Fruit fly (Drosophila melanogaster) whole organism, embryonic: Measurements from ENCODE around the gene Muc68D.
A peak's percentile ranks its signal among the peaks of the same experiment; 100 is the strongest.

ENCODE experiments used
- Ada2b ChIP-seq: fragments of 200-800 bp; sonication (Bioruptor generic); IDR thresholded peaks from 2 replicates; pipeline ENCODE4 v1.3.6; 2022; ENCODE audit warnings: missing biosample characterization, missing genetic modification characterization
- BEAF-32 ChIP-seq: fragments of 200-800 bp; sonication (Bioruptor generic); optimal IDR thresholded peaks from 3 replicates; lab custom pipeline; 2017; ENCODE audit warnings: missing biosample characterization, missing genetic modification characterization, mild to moderate bottlenecking, moderate library complexity, missing genetic modification reagents
- CG11560 ChIP-seq: fragments of 200-800 bp; sonication (Bioruptor generic); IDR thresholded peaks from 3 replicates; pipeline ENCODE4 v1.3.6; 2022; ENCODE audit warnings: missing biosample characterization, missing genetic modification characterization
- CG13287 ChIP-seq: fragments of 200-800 bp; sonication (Bioruptor generic); IDR thresholded peaks from 2 replicates; pipeline ENCODE4 v1.3.6; 2022; ENCODE audit warnings: missing biosample characterization, missing genetic modification characterization; ENCODE audit not compliant: partially characterized antibody
- CG14860 ChIP-seq: fragments of 200-800 bp; sonication (Bioruptor generic); IDR thresholded peaks from 3 replicates; pipeline ENCODE4 v1.3.6; 2022; ENCODE audit warnings: missing biosample characterization, missing genetic modification characterization; ENCODE audit not compliant: partially characterized antibody
- CG15073 ChIP-seq: fragments of 200-800 bp; sonication (Bioruptor generic); optimal IDR thresholded peaks from 2 replicates; lab custom pipeline; 2016; ENCODE audit warnings: missing biosample characterization, missing genetic modification characterization
- CG15601 ChIP-seq: fragments of 200-800 bp; sonication (Bioruptor generic); optimal IDR thresholded peaks from 3 replicates; lab custom pipeline; 2019; ENCODE audit warnings: missing biosample characterization, mild to moderate bottlenecking, missing genetic modification characterization, moderate library complexity
- CG16813 ChIP-seq: fragments of 200-800 bp; sonication (Bioruptor generic); IDR thresholded peaks from 3 replicates; pipeline ENCODE4 v1.3.6; 2022; ENCODE audit warnings: missing biosample characterization, missing genetic modification characterization; ENCODE audit not compliant: partially characterized antibody
- CG17802 ChIP-seq: fragments of 200-800 bp; sonication (Bioruptor generic); optimal IDR thresholded peaks from 2 replicates; lab custom pipeline; 2018; ENCODE audit warnings: missing biosample characterization, mild to moderate bottlenecking, missing genetic modification characterization, moderate library complexity
- CG2889 ChIP-seq: fragments of 200-800 bp; sonication (Bioruptor generic); IDR thresholded peaks from 3 replicates; pipeline ENCODE4 v1.3.6; 2022; ENCODE audit warnings: missing biosample characterization, missing genetic modification characterization
- CG31224 ChIP-seq: fragments of 200-800 bp; sonication (Bioruptor generic); IDR thresholded peaks from 2 replicates; pipeline ENCODE4 v1.3.6; 2022; ENCODE audit warnings: missing biosample characterization, missing genetic modification characterization
- CG6791 ChIP-seq: fragments of 200-800 bp; sonication (Bioruptor generic); IDR thresholded peaks from 3 replicates; pipeline ENCODE4 v1.3.6; 2022; ENCODE audit warnings: missing biosample characterization, missing genetic modification characterization; ENCODE audit not compliant: partially characterized antibody
- CG7372 ChIP-seq: fragments of 200-800 bp; sonication (Bioruptor generic); IDR thresholded peaks from 2 replicates; pipeline ENCODE4 v1.3.6; 2022; ENCODE audit warnings: missing biosample characterization, missing genetic modification characterization
- CG7556 ChIP-seq: fragments of 200-800 bp; sonication (Bioruptor generic); optimal IDR thresholded peaks from 2 replicates; lab custom pipeline; 2017; ENCODE audit warnings: missing biosample characterization, mild to moderate bottlenecking, missing genetic modification characterization
- CG8281 ChIP-seq: fragments of 200-800 bp; sonication (Bioruptor generic); optimal IDR thresholded peaks from 2 replicates; lab custom pipeline; 2018; ENCODE audit warnings: missing biosample characterization, mild to moderate bottlenecking, missing genetic modification characterization, moderate library complexity
- CG8765 ChIP-seq: fragments of 200-800 bp; sonication (Bioruptor generic); IDR thresholded peaks from 2 replicates; pipeline ENCODE4 v1.3.6; 2022; ENCODE audit warnings: missing biosample characterization, missing genetic modification characterization
- CG8944 ChIP-seq: fragments of 200-800 bp; sonication (Bioruptor generic); optimal IDR thresholded peaks from 3 replicates; lab custom pipeline; 2016; ENCODE audit warnings: missing biosample characterization, missing genetic modification characterization
- Camta ChIP-seq: fragments of 200-800 bp; sonication (Bioruptor generic); optimal IDR thresholded peaks from 2 replicates; lab custom pipeline; 2016; ENCODE audit warnings: missing biosample characterization, missing genetic modification characterization
- D ChIP-seq, 2 experiments: fragments of 200-800 bp in 1 of 2; fragments of >200 bp in 1 of 2; sonication (Bioruptor generic) in 1 of 2; optimal IDR thresholded peaks; 2 replicates in 1 of 2; 3 replicates in 1 of 2; lab custom pipeline; 2017; ENCODE audit warnings: mild to moderate bottlenecking in 1 of 2, missing biosample characterization in 1 of 2, missing genetic modification characterization in 1 of 2, missing genetic modification reagents in 1 of 2
- D19B ChIP-seq: fragments of 200-800 bp; sonication (Bioruptor generic); optimal IDR thresholded peaks from 2 replicates; lab custom pipeline; 2017; ENCODE audit warnings: missing biosample characterization, mild to moderate bottlenecking, missing genetic modification characterization
- Eip74EF ChIP-seq, 2 experiments: fragments of 200-800 bp in 1 of 2; fragments of >200 bp in 1 of 2; sonication (Bioruptor generic) in 1 of 2; optimal IDR thresholded peaks; 2 replicates each; lab custom pipeline; 2017 to 2019; ENCODE audit warnings: missing biosample characterization in 2 of 2, missing genetic modification characterization in 2 of 2, mild to moderate bottlenecking in 1 of 2, moderate library complexity in 1 of 2
- HLH4C ChIP-seq: fragments of 200-800 bp; sonication (Bioruptor generic); IDR thresholded peaks from 3 replicates; pipeline ENCODE4 v1.3.6; 2022; ENCODE audit warnings: missing biosample characterization, missing genetic modification characterization; ENCODE audit not compliant: partially characterized antibody
- Hey ChIP-seq: fragments of 200-800 bp; sonication (Bioruptor generic); optimal IDR thresholded peaks from 3 replicates; lab custom pipeline; 2018; ENCODE audit warnings: missing biosample characterization, mild to moderate bottlenecking, missing genetic modification characterization
- MTF-1 ChIP-seq: fragments of 200-800 bp; sonication (Bioruptor generic); optimal IDR thresholded peaks from 2 replicates; lab custom pipeline; 2018; ENCODE audit warnings: missing biosample characterization, mild to moderate bottlenecking, missing genetic modification characterization, borderline replicate concordance
- NfI ChIP-seq: fragments of 200-800 bp; sonication (Bioruptor generic); optimal IDR thresholded peaks from 3 replicates; lab custom pipeline; 2018; ENCODE audit warnings: missing biosample characterization, mild to moderate bottlenecking, missing genetic modification characterization, moderate library complexity
- Scr ChIP-seq: fragments of 200-800 bp; sonication (Bioruptor generic); IDR thresholded peaks from 2 replicates; pipeline ENCODE4 v1.3.6; 2022; ENCODE audit warnings: missing biosample characterization, missing genetic modification characterization; ENCODE audit not compliant: partially characterized antibody
- Vsx1 ChIP-seq: fragments of 200-800 bp; sonication (Bioruptor generic); optimal IDR thresholded peaks from 2 replicates; lab custom pipeline; 2017; ENCODE audit warnings: missing biosample characterization, mild to moderate bottlenecking, missing genetic modification characterization, missing genetic modification reagents
- ac ChIP-seq: fragments of 200-800 bp; sonication (Bioruptor generic); optimal IDR thresholded peaks from 3 replicates; lab custom pipeline; 2017; ENCODE audit warnings: missing biosample characterization, mild to moderate bottlenecking, missing genetic modification characterization
- ato ChIP-seq: fragments of 200-800 bp; sonication (Bioruptor generic); IDR thresholded peaks from 2 replicates; pipeline ENCODE4 v1.3.6; 2022; ENCODE audit warnings: missing biosample characterization, missing genetic modification characterization; ENCODE audit not compliant: partially characterized antibody
- dmrt11E ChIP-seq: fragments of 200-800 bp; sonication (Bioruptor generic); optimal IDR thresholded peaks from 3 replicates; lab custom pipeline; 2018; ENCODE audit warnings: missing biosample characterization, mild to moderate bottlenecking, missing genetic modification characterization, moderate library complexity
- emc ChIP-seq: fragments of 200-800 bp; sonication (Bioruptor generic); optimal IDR thresholded peaks from 2 replicates; lab custom pipeline; 2016; ENCODE audit warnings: missing biosample characterization, missing genetic modification characterization
- ems ChIP-seq: fragments of 200-800 bp; sonication (Bioruptor generic); optimal IDR thresholded peaks from 3 replicates; lab custom pipeline; 2016; ENCODE audit warnings: missing biosample characterization, missing genetic modification characterization
- ewg ChIP-seq: fragments of 200-800 bp; sonication (Bioruptor generic); optimal IDR thresholded peaks from 3 replicates; lab custom pipeline; 2017; ENCODE audit warnings: mild to moderate bottlenecking, missing biosample characterization, missing genetic modification reagents, missing genetic modification characterization
- fd102C ChIP-seq: fragments of 200-800 bp; sonication (Bioruptor generic); optimal IDR thresholded peaks from 2 replicates; lab custom pipeline; 2018; ENCODE audit warnings: missing biosample characterization, mild to moderate bottlenecking, missing genetic modification characterization, moderate library complexity
- fru ChIP-seq: fragments of >200 bp; optimal IDR thresholded peaks from 2 replicates; lab custom pipeline; 2017
- gsb ChIP-seq: fragments of 200-800 bp; sonication (Bioruptor generic); IDR thresholded peaks from 2 replicates; pipeline ENCODE4 v1.3.6; 2022; ENCODE audit warnings: missing biosample characterization, missing genetic modification characterization
- ham ChIP-seq: fragments of 200-800 bp; sonication (Bioruptor generic); IDR thresholded peaks from 2 replicates; pipeline ENCODE4 v1.3.6; 2022; ENCODE audit warnings: missing biosample characterization, missing genetic modification characterization
- hb ChIP-seq: fragments of 200-800 bp; sonication (Bioruptor generic); IDR thresholded peaks from 3 replicates; pipeline ENCODE4 v1.3.6; 2022; ENCODE audit warnings: missing biosample characterization, missing genetic modification characterization; ENCODE audit not compliant: partially characterized antibody
- inv ChIP-seq: fragments of 200-800 bp; sonication (Bioruptor generic); IDR thresholded peaks from 2 replicates; pipeline ENCODE4 v1.3.6; 2022; ENCODE audit warnings: missing biosample characterization, missing genetic modification characterization; ENCODE audit not compliant: partially characterized antibody
- ken ChIP-seq: fragments of 200-800 bp; sonication (Bioruptor generic); IDR thresholded peaks from 3 replicates; pipeline ENCODE4 v1.3.6; 2022; ENCODE audit warnings: missing biosample characterization, missing genetic modification characterization
- nom ChIP-seq: fragments of 200-800 bp; sonication (Bioruptor generic); optimal IDR thresholded peaks from 2 replicates; lab custom pipeline; 2017; ENCODE audit warnings: missing biosample characterization, missing genetic modification characterization, mild to moderate bottlenecking, moderate library complexity, missing genetic modification reagents
- onecut ChIP-seq: fragments of 200-800 bp; sonication (Bioruptor generic); IDR thresholded peaks from 2 replicates; pipeline ENCODE4 v1.3.6; 2022; ENCODE audit warnings: missing biosample characterization, missing genetic modification characterization
- ranshi ChIP-seq: fragments of 200-800 bp; sonication (Bioruptor generic); IDR thresholded peaks from 2 replicates; pipeline ENCODE4 v1.3.6; 2022; ENCODE audit warnings: missing biosample characterization, missing genetic modification characterization
- rib ChIP-seq: fragments of 200-800 bp; sonication (Bioruptor generic); IDR thresholded peaks from 2 replicates; pipeline ENCODE4 v1.3.6; 2022; ENCODE audit warnings: missing biosample characterization, missing genetic modification characterization
- scrt ChIP-seq: fragments of 200-800 bp; sonication (Bioruptor generic); optimal IDR thresholded peaks from 2 replicates; lab custom pipeline; 2018; ENCODE audit warnings: missing biosample characterization, mild to moderate bottlenecking, missing genetic modification characterization, moderate library complexity
- sd ChIP-seq: fragments of 200-800 bp; sonication (Bioruptor generic); optimal IDR thresholded peaks from 3 replicates; lab custom pipeline; 2018; ENCODE audit warnings: missing biosample characterization, mild to moderate bottlenecking, missing genetic modification characterization, moderate library complexity
- sna ChIP-seq: fragments of 200-800 bp; sonication (Bioruptor generic); IDR thresholded peaks from 2 replicates; pipeline ENCODE4 v1.3.6; 2022; ENCODE audit warnings: missing biosample characterization, missing genetic modification characterization; ENCODE audit not compliant: partially characterized antibody
- ssp ChIP-seq: fragments of 200-800 bp; sonication (Bioruptor generic); IDR thresholded peaks from 2 replicates; pipeline ENCODE4 v1.3.6; 2022; ENCODE audit warnings: missing biosample characterization, missing genetic modification characterization
- zf30C ChIP-seq: fragments of 200-800 bp; sonication (Bioruptor generic); optimal IDR thresholded peaks from 3 replicates; lab custom pipeline; 2018; ENCODE audit warnings: missing biosample characterization, mild to moderate bottlenecking, missing genetic modification characterization

Gene Muc68D

DNA sequence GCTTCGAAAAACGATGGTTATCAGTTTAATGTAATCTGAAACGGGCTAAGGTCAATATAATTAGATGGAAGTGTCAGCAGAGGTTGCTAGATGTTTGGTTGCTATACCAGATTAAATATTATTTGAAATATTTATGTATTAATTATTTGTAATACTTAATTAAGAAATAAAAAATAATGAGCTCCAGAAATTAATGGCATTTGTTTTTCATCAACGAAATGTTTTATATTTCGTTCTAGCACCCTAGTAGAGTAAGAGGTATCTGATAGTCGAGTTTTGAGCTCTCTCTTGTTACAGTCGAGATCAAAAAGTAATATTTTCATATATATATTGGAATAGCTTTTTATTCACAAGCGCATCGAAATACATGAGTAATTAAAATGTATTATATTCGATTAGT is 29.7 kb upstream of the Muc68D start:
- TF ChIP-seq CG13287 = peak; percentile 25; the same call in 1 of the 2 replicates
- no peak for TF ChIP-seq Ada2b (GFP tag; lab: Robert Waterston, UW)
- peak; percentile 56 for TF ChIP-seq D19B (GFP tag; lab: Kevin White, UChicago)
- TF ChIP-seq MTF-1 (GFP tag; lab: Kevin White, UChicago) = no peak
- no peak for TF ChIP-seq Camta (GFP tag; lab: Kevin White, UChicago)
- peak; percentile 62; the same call in 2 of the 3 replicates for TF ChIP-seq CG14860 (GFP tag; lab: Robert Waterston, UW)
- TF ChIP-seq CG7372 = no peak
- no peak for TF ChIP-seq ems (GFP tag; lab: Kevin White, UChicago)
- TF ChIP-seq CG15601 (tag; lab: Kevin White, UChicago) = no peak
- no peak for TF ChIP-seq zf30C
- no peak for TF ChIP-seq D (optimal IDR thresholded peaks at IDR 0.05; lab: Kevin White, UChicago)
- no peak for TF ChIP-seq D (GFP tag; optimal IDR thresholded peaks at IDR 0.05; lab: Kevin White, UChicago)
- no peak for TF ChIP-seq scrt (GFP tag; lab: Kevin White, UChicago)
- TF ChIP-seq dmrt11E (tag; lab: Kevin White, UChicago) = no peak
- TF ChIP-seq ssp = no peak
- 0 out of 2 replicates have a peak, but pooled peaks have one; percentile 40 for TF ChIP-seq sna (GFP tag; lab: Robert Waterston, UW)
- TF ChIP-seq ato (GFP tag; lab: Robert Waterston, UW) = no peak
- TF ChIP-seq hb = 0 out of 3 replicates have a peak, but pooled peaks have one; percentile 15
- no peak for TF ChIP-seq CG7556 (GFP tag; lab: Kevin White, UChicago)
- TF ChIP-seq inv (GFP tag; lab: Robert Waterston, UW) = peak; percentile 20; the same call in 1 of the 2 replicates
- TF ChIP-seq fd102C (GFP tag; lab: Kevin White, UChicago) = no peak
- no peak for TF ChIP-seq CG31224 (GFP tag; lab: Robert Waterston, UW)
- TF ChIP-seq ranshi (GFP tag; lab: Robert Waterston, UW) = no peak
- no peak for TF ChIP-seq ac (GFP tag; lab: Kevin White, UChicago)
- TF ChIP-seq Vsx1 (GFP tag; lab: Kevin White, UChicago) = no peak
- TF ChIP-seq CG8765 (GFP tag; lab: Robert Waterston, UW) = no peak
- TF ChIP-seq NfI (GFP tag; lab: Kevin White, UChicago) = no peak
- TF ChIP-seq CG17802 = no peak
- no peak for TF ChIP-seq sd (tag; lab: Kevin White, UChicago)
- TF ChIP-seq emc (GFP tag; lab: Kevin White, UChicago) = no peak
- TF ChIP-seq BEAF-32 (GFP tag; lab: Kevin White, UChicago) = no peak
- peak; percentile 33; the same call in 1 of the 3 replicates for TF ChIP-seq CG6791 (GFP tag; lab: Robert Waterston, UW)
- no peak for TF ChIP-seq CG8944
- no peak for TF ChIP-seq CG8281
- peak; percentile 79 for TF ChIP-seq HLH4C
- TF ChIP-seq Scr (GFP tag; lab: Robert Waterston, UW) = peak; percentile 39; the same call in 1 of the 2 replicates
- TF ChIP-seq ken (GFP tag; lab: Robert Waterston, UW) = no peak
- TF ChIP-seq Eip74EF (GFP tag; optimal IDR thresholded peaks at IDR 0.05; lab: Kevin White, UChicago) = no peak
- no peak for TF ChIP-seq CG15073
- TF ChIP-seq fru = no peak
- TF ChIP-seq CG16813 (GFP tag; lab: Robert Waterston, UW) = peak; percentile 52; the same call in 1 of the 3 replicates
- TF ChIP-seq gsb (GFP tag; lab: Robert Waterston, UW) = no peak
- TF ChIP-seq CG11560 = no peak
- no peak for TF ChIP-seq ham (GFP tag; lab: Robert Waterston, UW)
- no peak for TF ChIP-seq Hey
- TF ChIP-seq CG2889 (GFP tag; lab: Robert Waterston, UW) = no peak
- TF ChIP-seq rib = no peak
- TF ChIP-seq nom (GFP tag; lab: Kevin White, UChicago) = no peak
- TF ChIP-seq ewg (GFP tag; lab: Kevin White, UChicago) = no peak
- TF ChIP-seq onecut (GFP tag; lab: Robert Waterston, UW) = no peak
